Worm (Caenorhabditis elegans) whole organism, L1 larva: ENCODE measurements around the gene R05G6.9.
A peak's percentile ranks its signal among the peaks of the same experiment; 100 is the strongest.

Source experiments
- C16A3.4 ChIP-seq: fragments of 150-350 bp; optimal IDR thresholded peaks from 2 replicates; lab custom pipeline; 2014; ENCODE audit warnings: missing biosample characterization, missing genetic modification characterization
- Y116A8C.19 ChIP-seq: sonication (generic microtip); optimal IDR thresholded peaks from 2 replicates; lab custom pipeline; 2016; ENCODE audit warnings: missing compliant biosample characterization, missing genetic modification characterization, borderline replicate concordance
- alr-1 ChIP-seq: fragments of 200-800 bp; sonication (Bioruptor generic); optimal IDR thresholded peaks from 2 replicates; lab custom pipeline; 2018; ENCODE audit warnings: borderline replicate concordance, mild to moderate bottlenecking, missing genetic modification characterization, missing compliant biosample characterization
- aly-2 ChIP-seq: fragments of 150-350 bp; optimal IDR thresholded peaks from 2 replicates; lab custom pipeline; 2014; ENCODE audit warnings: missing biosample characterization, missing genetic modification characterization
- ceh-82 ChIP-seq, 3 experiments: fragments of 150-350 bp in 1 of 3; sonication (generic microtip) in 2 of 3; optimal IDR thresholded peaks; 2 replicates each; lab custom pipeline; 2014 to 2017; ENCODE audit warnings: missing biosample characterization in 3 of 3, missing genetic modification characterization in 3 of 3
- ceh-88 ChIP-seq: fragments of 200-800 bp; sonication (Bioruptor generic); IDR thresholded peaks from 2 replicates; pipeline ENCODE4 v1.3.6; 2022; ENCODE audit warnings: missing genetic modification characterization, missing compliant biosample characterization
- ceh-90 ChIP-seq: sonication (generic microtip); optimal IDR thresholded peaks from 2 replicates; lab custom pipeline; 2016; ENCODE audit warnings: missing genetic modification characterization, missing compliant biosample characterization
- dpl-1 ChIP-seq, 3 experiments: fragments of 150-350 bp in 2 of 3; sonication (generic microtip) in 1 of 3; optimal IDR thresholded peaks; 2 replicates each; lab custom pipeline; 2014 to 2017; ENCODE audit warnings: missing biosample characterization in 3 of 3, missing genetic modification characterization in 3 of 3, missing genetic modification reagents in 3 of 3
- efl-1 ChIP-seq, 4 experiments: fragments of 150-350 bp; optimal IDR thresholded peaks in 3 of 4; peaks in 1 of 4; 1 replicate in 1 of 4; 2 replicates in 3 of 4; lab custom pipeline; 2014; ENCODE audit warnings: missing biosample characterization in 2 of 4, missing genetic modification characterization in 2 of 4, missing genetic modification reagents in 2 of 4
- egl-13 ChIP-seq: sonication (generic microtip); optimal IDR thresholded peaks from 2 replicates; lab custom pipeline; 2016; ENCODE audit warnings: missing genotype, missing genetic modification reagents, missing genetic modification characterization, missing compliant biosample characterization
- egl-27 ChIP-seq, 2 experiments: fragments of 150-350 bp in 1 of 2; sonication (generic microtip); optimal IDR thresholded peaks; 3 replicates each; lab custom pipeline; 2017 to 2018; ENCODE audit warnings: missing biosample characterization in 2 of 2, missing genetic modification characterization in 2 of 2, missing genetic modification reagents in 2 of 2
- elt-2 ChIP-seq: sonication (generic microtip); optimal IDR thresholded peaks from 2 replicates; lab custom pipeline; 2016; ENCODE audit warnings: missing genetic modification characterization, mild to moderate bottlenecking, inconsistent platforms, missing compliant biosample characterization, missing genetic modification reagents
- elt-3 ChIP-seq, 6 experiments: fragments of 150-350 bp in 1 of 6; sonication (generic microtip); optimal IDR thresholded peaks; 2 replicates each; lab custom pipeline; 2017 to 2018; ENCODE audit warnings: missing biosample characterization in 6 of 6, missing genetic modification characterization in 6 of 6, inconsistent platforms in 1 of 6
- ets-5 ChIP-seq: fragments of 200-800 bp; sonication (Bioruptor generic); IDR thresholded peaks from 2 replicates; pipeline ENCODE4 v1.3.6; 2022; ENCODE audit warnings: missing genetic modification characterization, missing compliant biosample characterization
- fkh-4 ChIP-seq: sonication (generic microtip); optimal IDR thresholded peaks from 2 replicates; lab custom pipeline; 2016; ENCODE audit warnings: missing compliant biosample characterization, missing genetic modification characterization, borderline replicate concordance
- irx-1 ChIP-seq: sonication (generic microtip); optimal IDR thresholded peaks from 2 replicates; lab custom pipeline; 2016; ENCODE audit warnings: missing genetic modification characterization, missing compliant biosample characterization
- isw-1 ChIP-seq: fragments of 200-800 bp; sonication (Bioruptor generic); IDR thresholded peaks from 2 replicates; pipeline ENCODE4 v1.3.6; 2022; ENCODE audit warnings: missing genetic modification characterization, missing compliant biosample characterization
- jun-1 ChIP-seq: fragments of 150-350 bp; optimal IDR thresholded peaks from 2 replicates; lab custom pipeline; 2014; ENCODE audit warnings: missing biosample characterization, missing genetic modification reagents, missing genetic modification characterization
- lin-14 ChIP-seq: fragments of 200-800 bp; sonication (Bioruptor generic); optimal IDR thresholded peaks from 2 replicates; lab custom pipeline; 2018; ENCODE audit warnings: mild to moderate bottlenecking, missing genetic modification characterization, moderate library complexity, missing compliant biosample characterization
- lin-15B ChIP-seq: fragments of 150-350 bp; sonication (generic microtip); optimal IDR thresholded peaks from 3 replicates; lab custom pipeline; 2014; ENCODE audit warnings: missing biosample characterization, missing genetic modification characterization
- lin-35 ChIP-seq, 2 experiments: fragments of 150-350 bp; optimal IDR thresholded peaks; 2 replicates each; lab custom pipeline; 2014; ENCODE audit warnings: missing biosample characterization in 2 of 2, missing genetic modification characterization in 2 of 2, missing genetic modification reagents in 2 of 2
- lin-39 ChIP-seq: fragments of 150-350 bp; optimal IDR thresholded peaks from 2 replicates; lab custom pipeline; 2014; ENCODE audit warnings: missing biosample characterization, missing genetic modification reagents, missing genetic modification characterization
- lsy-2 ChIP-seq, 2 experiments: fragments of 150-350 bp; optimal IDR thresholded peaks; 2 replicates each; lab custom pipeline; 2014; ENCODE audit warnings: missing biosample characterization in 2 of 2, missing genetic modification characterization in 2 of 2
- mab-9 ChIP-seq: fragments of 200-800 bp; sonication (Bioruptor generic); IDR thresholded peaks from 2 replicates; pipeline ENCODE4 v1.3.6; 2022; ENCODE audit warnings: missing genetic modification reagents, missing genetic modification characterization, missing compliant biosample characterization
- mdl-1 ChIP-seq, 2 experiments: fragments of 150-350 bp; optimal IDR thresholded peaks; 2 replicates each; lab custom pipeline; 2014 to 2017; ENCODE audit warnings: missing biosample characterization in 2 of 2, missing genetic modification characterization in 2 of 2, inconsistent platforms in 1 of 2
- mef-2 ChIP-seq: fragments of 150-350 bp; optimal IDR thresholded peaks from 2 replicates; lab custom pipeline; 2014; ENCODE audit warnings: missing biosample characterization, missing genetic modification characterization
- nhr-11 ChIP-seq: fragments of 150-350 bp; optimal IDR thresholded peaks from 2 replicates; lab custom pipeline; 2014; ENCODE audit warnings: missing biosample characterization, missing genetic modification characterization
- nhr-19 ChIP-seq: fragments of 200-800 bp; sonication (Bioruptor generic); conservative IDR thresholded peaks from 2 replicates; pipeline ENCODE4 v1.3.6; 2022; ENCODE audit warnings: missing genetic modification characterization, missing compliant biosample characterization
- nhr-47 ChIP-seq: sonication (generic microtip); optimal IDR thresholded peaks from 2 replicates; lab custom pipeline; 2016; ENCODE audit warnings: mild to moderate bottlenecking, missing genetic modification characterization, moderate library complexity, missing compliant biosample characterization
- nhr-71 ChIP-seq: sonication (generic microtip); optimal IDR thresholded peaks from 2 replicates; lab custom pipeline; 2016; ENCODE audit warnings: mild to moderate bottlenecking, missing genetic modification characterization, moderate library complexity, missing compliant biosample characterization
- nhr-76 ChIP-seq: sonication (generic microtip); optimal IDR thresholded peaks from 2 replicates; lab custom pipeline; 2017; ENCODE audit warnings: missing biosample characterization, missing genetic modification characterization
- nhr-77 ChIP-seq: fragments of 150-350 bp; optimal IDR thresholded peaks from 2 replicates; lab custom pipeline; 2014; ENCODE audit warnings: missing biosample characterization, missing genetic modification characterization
- nhr-85 ChIP-seq: sonication (generic microtip); peaks from one replicate; lab custom pipeline; 2016; ENCODE audit warnings: missing genetic modification characterization, inconsistent platforms, missing compliant biosample characterization
- pqm-1 ChIP-seq: sonication (generic microtip); optimal IDR thresholded peaks from 3 replicates; lab custom pipeline; 2017; ENCODE audit warnings: missing biosample characterization, missing genetic modification characterization
- snpc-4 ChIP-seq: fragments of 150-350 bp; optimal IDR thresholded peaks from 2 replicates; lab custom pipeline; 2014; ENCODE audit warnings: missing biosample characterization, missing genetic modification characterization
- snu-23 ChIP-seq: sonication (generic microtip); optimal IDR thresholded peaks from 2 replicates; lab custom pipeline; 2016; ENCODE audit warnings: missing genetic modification characterization, missing compliant biosample characterization
- sptf-1 ChIP-seq: fragments of 150-350 bp; optimal IDR thresholded peaks from 2 replicates; lab custom pipeline; 2014; ENCODE audit warnings: missing biosample characterization, missing genetic modification characterization
- swsn-7 ChIP-seq: sonication (generic microtip); optimal IDR thresholded peaks from 2 replicates; lab custom pipeline; 2016; ENCODE audit warnings: missing genetic modification characterization, missing compliant biosample characterization
- tbx-2 ChIP-seq: sonication (generic microtip); optimal IDR thresholded peaks from 2 replicates; lab custom pipeline; 2016; ENCODE audit warnings: missing genetic modification characterization, missing compliant biosample characterization
- unc-30 ChIP-seq: sonication (generic microtip); optimal IDR thresholded peaks from 2 replicates; lab custom pipeline; 2017; ENCODE audit warnings: missing biosample characterization, missing genetic modification characterization
- unc-62 ChIP-seq: fragments of 150-350 bp; optimal IDR thresholded peaks from 2 replicates; lab custom pipeline; 2014; ENCODE audit warnings: missing biosample characterization, missing genetic modification reagents, missing genetic modification characterization
- unc-98 ChIP-seq: fragments of 200-800 bp; sonication (Bioruptor generic); IDR thresholded peaks from 2 replicates; pipeline ENCODE4 v1.3.6; 2022; ENCODE audit warnings: missing genetic modification characterization, missing compliant biosample characterization
- vab-15 ChIP-seq: sonication (generic microtip); optimal IDR thresholded peaks from 2 replicates; lab custom pipeline; 2017; ENCODE audit warnings: missing genotype, mild to moderate bottlenecking, missing genetic modification characterization, missing compliant biosample characterization
- zip-4 ChIP-seq: fragments of 200-800 bp; sonication (Bioruptor generic); optimal IDR thresholded peaks from 2 replicates; lab custom pipeline; 2018; ENCODE audit warnings: mild to moderate bottlenecking, missing genetic modification characterization, moderate library complexity, missing compliant biosample characterization

Gene R05G6.9

DNA sequence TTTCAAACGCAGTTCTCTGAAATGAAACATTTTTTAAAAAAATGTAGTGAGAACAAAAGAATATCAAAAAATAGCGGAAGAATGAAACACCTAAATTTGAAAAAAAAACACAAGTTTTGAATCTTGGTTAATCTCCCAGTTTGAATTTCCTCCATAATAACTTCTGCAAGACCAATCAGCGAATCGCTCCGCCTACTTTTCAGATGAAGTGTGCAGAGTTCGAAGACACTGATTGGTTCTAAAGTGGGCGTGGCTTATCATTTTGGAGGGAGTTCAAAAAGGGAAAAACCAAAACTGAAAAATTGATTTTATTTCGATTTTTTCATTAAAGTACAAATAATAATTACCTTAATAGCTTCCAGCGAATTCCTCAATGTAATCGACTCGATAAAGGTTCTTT is 5.2 kb downstream of the R05G6.9 start:
- no peak for TF ChIP-seq lin-14 (GFP tag; lab: Kevin White, UChicago)
- TF ChIP-seq efl-1 (optimal IDR thresholded peaks at IDR 0.05; lab: Kevin White, UChicago) = peak in 1 of 2 experiments; percentile 10
- TF ChIP-seq efl-1 (GFP tag; optimal IDR thresholded peaks at IDR 0.05 in 1 of 2; lab: Kevin White, UChicago) = peak in 1 of 2 experiments; percentile 40
- no peak for TF ChIP-seq snpc-4 (tag; lab: Kevin White, UChicago)
- peak in 1 of 2 experiments; percentile 7 for TF ChIP-seq lin-35 (GFP tag; optimal IDR thresholded peaks at IDR 0.05; lab: Kevin White, UChicago)
- TF ChIP-seq dpl-1 (GFP tag; optimal IDR thresholded peaks at IDR 0.05; lab: Kevin White, UChicago) = peak in 2 of 3 experiments; percentile 29 to 37
- no peak for TF ChIP-seq sptf-1 (tag; lab: Kevin White, UChicago)
- no peak for TF ChIP-seq ceh-90 (tag; lab: Kevin White, UChicago)
- no peak for TF ChIP-seq mab-9 (GFP tag; lab: Robert Waterston, UW)
- TF ChIP-seq ets-5 (GFP tag; lab: Robert Waterston, UW) = no peak

ce11 chrIV:7508850-7509249 is 7.2 kb downstream of the R05G6.9 start:
- TF ChIP-seq lsy-2 (tag; optimal IDR thresholded peaks at IDR 0.05; lab: Kevin White, UChicago) (peak; percentile 51 to 87), efl-1 (optimal IDR thresholded peaks at IDR 0.05; lab: Kevin White, UChicago) (peak; percentile 38 to 56), efl-1 (GFP tag; optimal IDR thresholded peaks at IDR 0.05 in 1 of 2; lab: Kevin White, UChicago) (peak; percentile 48 to 91), vab-15 (no peak), lin-35 (GFP tag; optimal IDR thresholded peaks at IDR 0.05; lab: Kevin White, UChicago) (peak in 1 of 2 experiments; percentile 65), dpl-1 (GFP tag; optimal IDR thresholded peaks at IDR 0.05; lab: Kevin White, UChicago) (peak; percentile 18 to 51 (median 42))

DNA sequence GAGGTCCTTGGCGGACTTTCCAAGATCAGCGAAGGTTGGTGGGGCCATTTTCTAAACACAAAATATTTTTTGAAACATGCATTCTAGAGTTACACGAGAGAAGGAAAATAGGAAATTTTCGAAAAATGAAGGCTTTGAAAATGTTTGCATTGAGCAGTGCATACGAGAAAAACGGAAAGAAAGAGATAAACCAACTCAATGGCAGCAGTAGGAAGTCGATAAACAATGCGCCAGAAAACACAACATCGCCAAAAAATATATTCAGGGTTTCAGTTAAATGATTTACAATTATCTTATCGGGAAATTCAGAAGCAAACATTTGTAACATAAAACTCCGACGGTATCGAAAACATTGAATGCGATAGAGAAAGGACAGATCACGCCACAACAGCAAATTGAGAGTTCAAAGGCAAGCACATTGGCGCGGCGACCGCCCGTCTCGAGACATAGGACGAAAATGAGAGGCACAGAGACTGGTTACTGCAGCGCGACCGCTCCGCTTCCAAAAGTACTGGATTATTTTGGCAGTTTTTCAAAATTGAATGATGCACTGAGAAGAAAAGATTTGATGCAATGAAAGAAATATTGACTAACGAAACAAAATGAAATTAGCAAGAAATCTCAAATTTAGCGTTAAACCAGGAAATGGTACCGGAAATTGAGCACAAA is 8.1 kb downstream of the R05G6.9 start, which contains the start of the genes vdac-1 and R05G6.5:
TSS of gene vdac-1 (minus strand) at position 51 of the 669 bp plus-strand sequence.
TSS of gene R05G6.5 (plus strand) at position 527 of the 669 bp plus-strand sequence.
- TF ChIP-seq swsn-7 (tag; lab: Kevin White, UChicago) (peak; percentile 82), unc-62 (no peak), ceh-90 (tag; lab: Kevin White, UChicago) (no peak), elt-3 (tag; optimal IDR thresholded peaks at IDR 0.05; lab: Kevin White, UChicago) (peak in 4 of 6 experiments; percentile 30 to 78 (median 46)), lin-39 (no peak), pqm-1 (peak; percentile 67), vab-15 (peak; percentile 8), jun-1 (peak; percentile 58), unc-30 (tag; lab: Kevin White, UChicago) (no peak), nhr-47 (tag; lab: Kevin White, UChicago) (peak; percentile 83), zip-4 (GFP tag; lab: Kevin White, UChicago) (no peak), nhr-19 (peak; percentile 87), ceh-82 (tag; optimal IDR thresholded peaks at IDR 0.05; lab: Kevin White, UChicago) (peak; percentile 42 to 93 (median 70)), nhr-76 (tag; lab: Kevin White, UChicago) (no peak), egl-13 (peak; percentile 17), Y116A8C.19 (tag; lab: Kevin White, UChicago) (no peak), egl-27 (tag; optimal IDR thresholded peaks at IDR 0.05; lab: Kevin White, UChicago) (peak in 1 of 2 experiments; percentile 33), tbx-2 (tag; lab: Kevin White, UChicago) (peak; percentile 86), ets-5 (GFP tag; lab: Robert Waterston, UW) (no peak), mdl-1 (tag; optimal IDR thresholded peaks at IDR 0.05; lab: Kevin White, UChicago) (peak in 1 of 2 experiments; percentile 89), C16A3.4 (tag; lab: Kevin White, UChicago) (peak; percentile 90), dpl-1 (GFP tag; optimal IDR thresholded peaks at IDR 0.05; lab: Kevin White, UChicago) (peak; percentile 89 to 92 (median 92)), nhr-71 (tag; lab: Kevin White, UChicago) (peak; percentile 95), ceh-88 (GFP tag; lab: Robert Waterston, UW) (peak; percentile 49; the same call in 1 of the 2 replicates), lin-15B (tag; lab: Kevin White, UChicago) (peak; percentile 72), mef-2 (tag; lab: Kevin White, UChicago) (peak; percentile 30), elt-2 (peak; percentile 73), alr-1 (tag; lab: Kevin White, UChicago) (no peak), nhr-85 (tag; lab: Kevin White, UChicago) (peak; percentile 83), snu-23 (peak; percentile 93), aly-2 (no peak), unc-98 (GFP tag; lab: Robert Waterston, UW) (no peak), lsy-2 (tag; optimal IDR thresholded peaks at IDR 0.05; lab: Kevin White, UChicago) (peak; percentile 77 to 90), irx-1 (tag; lab: Kevin White, UChicago) (no peak), snpc-4 (tag; lab: Kevin White, UChicago) (peak; percentile 11), lin-14 (GFP tag; lab: Kevin White, UChicago) (peak; percentile 97), isw-1 (GFP tag; lab: Robert Waterston, UW) (peak; percentile 71), fkh-4 (no peak), nhr-77 (tag; lab: Kevin White, UChicago) (peak; percentile 90), nhr-11 (peak; percentile 24)
